Worm (Caenorhabditis elegans) whole organism, L2 larva: ENCODE data around the gene flp-25.

Experiments
- C34F6.9 ChIP-seq: fragments of 150-350 bp; optimal IDR thresholded peaks from 2 replicates; lab custom pipeline; 2014; ENCODE audit warnings: missing biosample characterization, missing genetic modification characterization
- F13H6.1 ChIP-seq: sonication (generic microtip); optimal IDR thresholded peaks from 2 replicates; lab custom pipeline; 2016; ENCODE audit warnings: missing genetic modification characterization, missing compliant biosample characterization
- egl-27 ChIP-seq: sonication (generic microtip); optimal IDR thresholded peaks from 3 replicates; lab custom pipeline; 2017; ENCODE audit warnings: missing biosample characterization, missing genetic modification reagents, missing genetic modification characterization
- lin-39 ChIP-seq: fragments of 150-350 bp; optimal IDR thresholded peaks from 2 replicates; lab custom pipeline; 2014; ENCODE audit warnings: missing biosample characterization, missing genetic modification reagents, missing genetic modification characterization
- lsy-2 ChIP-seq, 2 experiments: fragments of 150-350 bp in 1 of 2; sonication (generic microtip) in 1 of 2; optimal IDR thresholded peaks; 2 replicates each; lab custom pipeline; 2014 to 2017; ENCODE audit warnings: missing biosample characterization in 2 of 2, missing genetic modification characterization in 2 of 2
- nhr-11 ChIP-seq: fragments of 150-350 bp; optimal IDR thresholded peaks from 2 replicates; lab custom pipeline; 2014; ENCODE audit warnings: missing biosample characterization, missing genetic modification characterization
- sma-9 ChIP-seq, 2 experiments: fragments of 150-350 bp in 1 of 2; sonication (generic microtip) in 1 of 2; optimal IDR thresholded peaks; 2 replicates each; lab custom pipeline; 2014 to 2016; ENCODE audit warnings: missing genetic modification characterization in 2 of 2, mild to moderate bottlenecking in 1 of 2, missing biosample characterization in 1 of 2, missing compliant biosample characterization in 1 of 2, missing genetic modification reagents in 1 of 2, moderate library complexity in 1 of 2

ce11 chrIII:9413340-9413739 lies 52.0 kb downstream of the flp-25 start, which contains the start of gene T26G10.3:
- no peak for TF ChIP-seq lin-39 (tag; lab: Kevin White, UChicago)
- no peak for TF ChIP-seq egl-27
- no peak for TF ChIP-seq sma-9 (GFP tag; optimal IDR thresholded peaks at IDR 0.05; lab: Kevin White, UChicago)
- no peak for TF ChIP-seq sma-9 (tag; optimal IDR thresholded peaks at IDR 0.05; lab: Kevin White, UChicago)
- TF ChIP-seq F13H6.1 (tag; lab: Kevin White, UChicago): no peak
- no peak for TF ChIP-seq lsy-2 (tag; optimal IDR thresholded peaks at IDR 0.05; lab: Kevin White, UChicago)
- TF ChIP-seq C34F6.9 (tag; lab: Kevin White, UChicago): no peak
- TF ChIP-seq nhr-11 (tag; lab: Kevin White, UChicago): no peak
